Fruit fly (Drosophila melanogaster): ENCODE results near the gene Ms.

DNA sequence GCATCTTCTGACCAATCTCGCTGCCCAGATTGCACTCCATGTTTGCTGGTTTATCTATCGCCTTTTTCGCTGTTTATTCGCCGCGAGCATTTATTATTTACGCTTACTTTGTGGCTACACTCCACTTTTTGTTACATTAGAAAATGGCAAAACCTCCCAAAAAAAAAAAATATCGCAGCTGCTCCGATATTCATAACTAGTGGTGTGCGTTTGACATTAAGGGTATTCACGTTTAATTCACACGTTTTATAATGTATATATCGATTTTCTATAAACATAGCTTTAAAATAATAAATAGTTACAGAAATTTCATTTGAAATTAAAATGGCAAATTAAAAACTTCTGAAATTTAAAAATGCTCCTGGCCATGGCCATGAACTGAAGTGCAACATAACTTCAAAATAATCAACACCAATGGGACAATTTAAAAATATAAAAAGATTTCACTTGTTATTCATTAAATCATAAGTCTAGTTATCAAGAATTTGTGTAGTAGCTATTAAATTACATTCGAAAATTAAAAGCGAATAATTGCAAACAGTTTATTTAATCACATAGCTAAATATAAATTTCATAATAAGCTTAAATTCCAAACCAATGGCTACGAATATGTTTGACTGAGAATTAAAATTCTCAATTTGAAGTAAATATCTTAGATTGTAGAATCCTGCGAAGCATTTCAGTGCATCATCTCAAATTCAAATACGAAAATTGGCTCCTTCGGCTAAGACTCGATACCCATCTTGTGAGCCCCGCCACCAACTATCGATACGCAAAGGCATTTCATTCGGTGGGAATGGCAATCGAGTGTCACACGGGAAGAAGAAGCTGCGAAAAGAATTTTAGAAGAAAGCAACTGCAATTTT lies 22.9 kb upstream of the Ms start, which contains the start of the genes Nab2 and BRWD3:
- TF ChIP-seq Smox (GFP tag; optimal IDR thresholded peaks at IDR 0.05), result no peak
- no peak for TF ChIP-seq Hr39 (GFP tag; optimal IDR thresholded peaks at IDR 0.05)
- TF ChIP-seq CG3919 (GFP tag; optimal IDR thresholded peaks at IDR 0.05), result no peak
- no peak for TF ChIP-seq svp (GFP tag)
- peak; percentile 54 for TF ChIP-seq lz (GFP tag; optimal IDR thresholded peaks at IDR 0.05)
- TF ChIP-seq Gug (GFP tag; IDR thresholded peaks at IDR 0.05), result peak; percentile 25; the same call in 1 of the 2 replicates
- no peak for TF ChIP-seq Lpt (GFP tag; optimal IDR thresholded peaks at IDR 0.05)
- no peak for TF ChIP-seq CG7368 (GFP tag; optimal IDR thresholded peaks at IDR 0.05)

All from whole organism, prepupa.